Worm (Caenorhabditis elegans) whole organism, young adult: ENCODE results near the gene M110.9.

Source experiments
- B0035.1 ChIP-seq: sonication (generic microtip); optimal IDR thresholded peaks from 2 replicates; lab custom pipeline; 2016; ENCODE audit warnings: missing genetic modification characterization, mild to moderate bottlenecking, missing compliant biosample characterization, missing genotype, missing genetic modification reagents
- C06A6.2 ChIP-seq: fragments of 200-800 bp; sonication (Bioruptor generic); conservative IDR thresholded peaks from 2 replicates; pipeline ENCODE4 v1.3.6; 2022; ENCODE audit warnings: missing genetic modification characterization, missing compliant biosample characterization
- F37B4.10 ChIP-seq: fragments of 200-800 bp; sonication (Bioruptor generic); IDR thresholded peaks from 2 replicates; pipeline ENCODE4 v1.3.6; 2022; ENCODE audit warnings: missing genetic modification characterization, missing compliant biosample characterization
- F39B2.1 ChIP-seq: fragments of 200-800 bp; sonication (Bioruptor generic); IDR thresholded peaks from 2 replicates; pipeline ENCODE4 v1.3.6; 2022; ENCODE audit warnings: missing genetic modification reagents, missing genetic modification characterization, missing compliant biosample characterization
- F57C9.4 ChIP-seq: sonication (generic microtip); optimal IDR thresholded peaks from 2 replicates; lab custom pipeline; 2017; ENCODE audit warnings: mild to moderate bottlenecking, missing genetic modification characterization, missing compliant biosample characterization
- Y56A3A.18 ChIP-seq: fragments of 200-800 bp; sonication (Bioruptor generic); IDR thresholded peaks from 2 replicates; pipeline ENCODE4 v1.3.6; 2022; ENCODE audit warnings: missing genetic modification reagents, missing genetic modification characterization, missing compliant biosample characterization
- Y95B8A.8 ChIP-seq: fragments of 200-800 bp; sonication (Bioruptor generic); IDR thresholded peaks from 2 replicates; pipeline ENCODE4 v1.3.6; 2022; ENCODE audit warnings: missing genetic modification reagents, missing genetic modification characterization, missing compliant biosample characterization
- akir-1 ChIP-seq: fragments of 200-800 bp; sonication (Bioruptor generic); optimal IDR thresholded peaks from 2 replicates; lab custom pipeline; 2018; ENCODE audit warnings: mild to moderate bottlenecking, missing genetic modification characterization, moderate library complexity, missing compliant biosample characterization
- atf-7 ChIP-seq: sonication (generic microtip); optimal IDR thresholded peaks from 2 replicates; lab custom pipeline; 2017; ENCODE audit warnings: mild to moderate bottlenecking, missing genetic modification characterization, missing compliant biosample characterization
- athp-1 ChIP-seq: sonication (generic microtip); optimal IDR thresholded peaks from 2 replicates; lab custom pipeline; 2017; ENCODE audit warnings: mild to moderate bottlenecking, missing genetic modification characterization, missing compliant biosample characterization
- attf-6 ChIP-seq: fragments of 200-800 bp; sonication (Bioruptor generic); IDR thresholded peaks from 2 replicates; pipeline ENCODE4 v1.3.6; 2022; ENCODE audit warnings: missing genetic modification reagents, missing genetic modification characterization, missing compliant biosample characterization
- ceh-40 ChIP-seq: fragments of 200-800 bp; sonication (Bioruptor generic); IDR thresholded peaks from 2 replicates; pipeline ENCODE4 v1.3.6; 2022; ENCODE audit warnings: missing genetic modification characterization, missing compliant biosample characterization
- ceh-79 ChIP-seq: sonication (generic microtip); optimal IDR thresholded peaks from 2 replicates; lab custom pipeline; 2017; ENCODE audit warnings: mild to moderate bottlenecking, missing genetic modification characterization, missing compliant biosample characterization
- ceh-91 ChIP-seq: fragments of 200-800 bp; sonication (Bioruptor generic); IDR thresholded peaks from 2 replicates; pipeline ENCODE4 v1.3.6; 2022; ENCODE audit warnings: missing genetic modification reagents, missing genetic modification characterization, missing compliant biosample characterization
- dox-1 ChIP-seq: fragments of 200-800 bp; sonication (Bioruptor generic); IDR thresholded peaks from 2 replicates; pipeline ENCODE4 v1.3.6; 2022; ENCODE audit warnings: missing genetic modification reagents, missing genetic modification characterization, missing compliant biosample characterization
- dpff-1 ChIP-seq: sonication (generic microtip); optimal IDR thresholded peaks from 2 replicates; lab custom pipeline; 2017; ENCODE audit warnings: mild to moderate bottlenecking, missing genetic modification characterization, missing compliant biosample characterization
- efl-1 ChIP-seq: fragments of 150-350 bp; optimal IDR thresholded peaks from 2 replicates; lab custom pipeline; 2014; ENCODE audit warnings: missing biosample characterization, missing genetic modification reagents, missing genetic modification characterization
- egrh-3 ChIP-seq: fragments of 200-800 bp; sonication (Bioruptor generic); IDR thresholded peaks from 2 replicates; pipeline ENCODE4 v1.3.6; 2022; ENCODE audit warnings: missing genetic modification reagents, missing genetic modification characterization, missing compliant biosample characterization
- him-1 ChIP-seq: sonication (generic microtip); optimal IDR thresholded peaks from 2 replicates; lab custom pipeline; 2016; ENCODE audit warnings: missing genotype, missing genetic modification reagents, missing genetic modification characterization, missing compliant biosample characterization
- hlh-12 ChIP-seq: sonication (generic microtip); optimal IDR thresholded peaks from 2 replicates; lab custom pipeline; 2016; ENCODE audit warnings: missing genetic modification characterization, missing compliant biosample characterization
- hsf-1 ChIP-seq: fragments of 200-800 bp; sonication (Bioruptor generic); IDR thresholded peaks from 2 replicates; pipeline ENCODE4 v1.3.6; 2022; ENCODE audit warnings: missing genetic modification reagents, missing genetic modification characterization, missing compliant biosample characterization
- lin-26 ChIP-seq: fragments of 200-800 bp; sonication (Bioruptor generic); IDR thresholded peaks from 2 replicates; pipeline ENCODE4 v1.3.6; 2022; ENCODE audit warnings: missing genetic modification reagents, missing genetic modification characterization, missing compliant biosample characterization
- lsy-27 ChIP-seq: sonication (generic microtip); optimal IDR thresholded peaks from 2 replicates; lab custom pipeline; 2017; ENCODE audit warnings: missing genetic modification characterization, mild to moderate bottlenecking, missing compliant biosample characterization, antibody characterized with exemption, missing genotype, borderline replicate concordance; ENCODE audit not compliant: insufficient read depth
- madf-3 ChIP-seq: fragments of 200-800 bp; sonication (Bioruptor generic); IDR thresholded peaks from 2 replicates; pipeline ENCODE4 v1.3.6; 2022; ENCODE audit warnings: missing genetic modification reagents, missing genetic modification characterization, missing compliant biosample characterization
- mes-4 ChIP-seq: sonication (generic microtip); optimal IDR thresholded peaks from 2 replicates; lab custom pipeline; 2016; ENCODE audit warnings: missing genotype, missing genetic modification characterization, missing compliant biosample characterization
- nhr-179 ChIP-seq: sonication (generic microtip); optimal IDR thresholded peaks from 2 replicates; lab custom pipeline; 2016; ENCODE audit warnings: mild to moderate bottlenecking, missing genetic modification characterization, missing compliant biosample characterization
- nhr-27 ChIP-seq: fragments of 200-800 bp; sonication (Bioruptor generic); optimal IDR thresholded peaks from 2 replicates; lab custom pipeline; 2018; ENCODE audit warnings: mild to moderate bottlenecking, missing genetic modification characterization, moderate library complexity, missing compliant biosample characterization
- nhr-80 ChIP-seq: sonication (generic microtip); optimal IDR thresholded peaks from 2 replicates; lab custom pipeline; 2016; ENCODE audit warnings: missing genetic modification characterization, missing compliant biosample characterization
- rcor-1 ChIP-seq: fragments of 200-800 bp; sonication (Bioruptor generic); IDR thresholded peaks from 2 replicates; pipeline ENCODE4 v1.3.6; 2022; ENCODE audit warnings: missing genetic modification reagents, missing genetic modification characterization, missing compliant biosample characterization
- rpc-1 ChIP-seq, 2 experiments: fragments of 150-350 bp in 1 of 2; sonication (generic microtip) in 1 of 2; optimal IDR thresholded peaks; 2 replicates each; lab custom pipeline; 2014 to 2018; ENCODE audit warnings: missing biosample characterization in 1 of 2, missing genetic modification characterization in 1 of 2, missing genetic modification reagents in 1 of 2, missing genotype in 1 of 2
- sdz-38 ChIP-seq: sonication (generic microtip); optimal IDR thresholded peaks from 2 replicates; lab custom pipeline; 2016; ENCODE audit warnings: missing genotype, missing genetic modification characterization, missing compliant biosample characterization
- sea-2 ChIP-seq: fragments of 200-800 bp; sonication (Bioruptor generic); IDR thresholded peaks from 2 replicates; pipeline ENCODE4 v1.3.6; 2022; ENCODE audit warnings: missing genetic modification characterization, missing compliant biosample characterization
- somi-1 ChIP-seq: fragments of 200-800 bp; sonication (Bioruptor generic); optimal IDR thresholded peaks from 2 replicates; lab custom pipeline; 2018; ENCODE audit warnings: mild to moderate bottlenecking, missing genetic modification characterization, missing compliant biosample characterization
- tbx-9 ChIP-seq: sonication (generic microtip); optimal IDR thresholded peaks from 2 replicates; lab custom pipeline; 2016; ENCODE audit warnings: borderline replicate concordance, missing genetic modification characterization, inconsistent platforms, missing compliant biosample characterization
- ztf-18 ChIP-seq: sonication (generic microtip); optimal IDR thresholded peaks from 2 replicates; lab custom pipeline; 2016; ENCODE audit warnings: missing genotype, mild to moderate bottlenecking, missing genetic modification characterization, missing compliant biosample characterization
- ztf-25 ChIP-seq: fragments of 200-800 bp; sonication (Bioruptor generic); IDR thresholded peaks from 2 replicates; pipeline ENCODE4 v1.3.6; 2022; ENCODE audit warnings: missing genetic modification reagents, missing genetic modification characterization, missing compliant biosample characterization
- ztf-26 ChIP-seq: sonication (generic microtip); optimal IDR thresholded peaks from 2 replicates; lab custom pipeline; 2017; ENCODE audit warnings: missing genetic modification characterization, missing compliant biosample characterization
- ztf-3 ChIP-seq: fragments of 200-800 bp; sonication (Bioruptor generic); optimal IDR thresholded peaks from 2 replicates; lab custom pipeline; 2018; ENCODE audit warnings: mild to moderate bottlenecking, missing genetic modification characterization, missing compliant biosample characterization

The M110.9 gene

DNA sequence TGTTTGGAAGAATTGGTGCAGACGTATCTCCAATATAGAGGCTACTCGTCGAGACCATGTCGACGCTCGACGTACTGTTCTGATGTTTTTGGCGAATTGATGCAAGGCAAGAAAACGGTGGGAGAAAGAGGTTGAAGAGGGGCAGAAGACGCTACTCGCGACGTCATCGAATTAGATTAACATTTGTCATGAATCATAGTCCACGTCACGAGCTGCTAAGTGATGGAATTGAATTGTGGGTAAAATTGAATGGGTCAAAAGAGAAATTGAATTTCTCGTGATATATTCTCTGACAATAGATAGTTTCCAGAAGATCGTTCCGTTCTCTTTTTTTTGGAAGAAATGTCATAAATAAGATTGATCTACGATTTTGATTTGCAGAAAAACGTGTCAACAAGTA, 28.6 kb downstream of the M110.9 start:
- TF ChIP-seq B0035.1: no peak
- TF ChIP-seq efl-1: no peak
- TF ChIP-seq sdz-38: no peak
- no peak for TF ChIP-seq ceh-91 (GFP tag; lab: Robert Waterston, UW)
- no peak for TF ChIP-seq nhr-27
- no peak for TF ChIP-seq Y56A3A.18 (GFP tag; lab: Robert Waterston, UW)
- no peak for TF ChIP-seq dpff-1
- TF ChIP-seq sea-2 (GFP tag; lab: Robert Waterston, UW): no peak
- TF ChIP-seq hlh-12 (tag; lab: Kevin White, UChicago): no peak
- peak; percentile 66 for TF ChIP-seq ztf-26 (tag; lab: Kevin White, UChicago)
- TF ChIP-seq Y95B8A.8 (GFP tag; lab: Robert Waterston, UW): no peak
- no peak for TF ChIP-seq ceh-40 (GFP tag; lab: Robert Waterston, UW)
- TF ChIP-seq tbx-9 (tag; lab: Kevin White, UChicago): no peak
- TF ChIP-seq madf-3 (GFP tag; lab: Robert Waterston, UW): no peak
- TF ChIP-seq attf-6 (GFP tag; lab: Robert Waterston, UW): no peak
- TF ChIP-seq lsy-27: no peak
- no peak for TF ChIP-seq ceh-79
- no peak for TF ChIP-seq akir-1 (GFP tag; lab: Kevin White, UChicago)
- 0 out of 2 replicates have a peak, but pooled peaks have one; percentile 17 for TF ChIP-seq C06A6.2
- TF ChIP-seq somi-1 (GFP tag; lab: Kevin White, UChicago): peak; percentile 52
- no peak for TF ChIP-seq egrh-3 (GFP tag; lab: Robert Waterston, UW)
- no peak for TF ChIP-seq ztf-3 (GFP tag; lab: Kevin White, UChicago)
- TF ChIP-seq rpc-1 (optimal IDR thresholded peaks at IDR 0.05; lab: Kevin White, UChicago): no peak
- TF ChIP-seq rpc-1 (tag; optimal IDR thresholded peaks at IDR 0.05; lab: Kevin White, UChicago): no peak
- TF ChIP-seq athp-1 (tag; lab: Kevin White, UChicago): no peak
- no peak for TF ChIP-seq nhr-179 (tag; lab: Kevin White, UChicago)
- no peak for TF ChIP-seq ztf-18 (tag; lab: Kevin White, UChicago)
- 0 out of 2 replicates have a peak, but pooled peaks have one; percentile 53 for TF ChIP-seq hsf-1 (GFP tag; lab: Robert Waterston, UW)
- TF ChIP-seq lin-26 (GFP tag; lab: Robert Waterston, UW): peak; percentile 28; the same call in 1 of the 2 replicates
- no peak for TF ChIP-seq F39B2.1 (GFP tag; lab: Robert Waterston, UW)
- no peak for TF ChIP-seq mes-4 (tag; lab: Kevin White, UChicago)

DNA sequence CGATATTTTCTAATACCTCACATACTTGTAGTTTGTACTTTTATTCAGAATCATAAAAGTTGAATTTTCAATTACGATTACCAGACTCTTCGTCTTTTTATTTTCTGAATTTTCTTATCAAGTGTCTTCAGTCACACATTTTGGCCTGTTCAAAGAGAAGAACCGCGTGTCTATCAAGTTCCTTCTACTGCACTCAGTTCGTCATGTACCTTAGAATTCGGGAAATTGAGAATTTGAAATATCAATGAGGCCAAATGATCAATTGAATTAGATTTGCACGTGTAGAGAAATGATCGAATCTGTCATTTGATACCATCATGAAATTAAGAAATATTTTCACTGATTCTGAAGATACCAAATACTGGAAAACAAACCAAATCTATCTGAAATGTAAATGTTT, 32.5 kb downstream of the M110.9 start:
- TF ChIP-seq ztf-26 (tag; lab: Kevin White, UChicago) (peak; percentile 30), nhr-80 (peak; percentile 47), F57C9.4 (tag; lab: Kevin White, UChicago) (no peak)

- TF ChIP-seq rcor-1 (GFP tag; lab: Robert Waterston, UW) (no peak), F37B4.10 (GFP tag; lab: Robert Waterston, UW) (no peak)
Observed at ce11 chrII:8264619-8265018, 33.5 kb downstream of the M110.9 start, which contains the start of gene srdh-1. Gene srdh-1, plus strand, starts transcription at chrII:8264661.

DNA sequence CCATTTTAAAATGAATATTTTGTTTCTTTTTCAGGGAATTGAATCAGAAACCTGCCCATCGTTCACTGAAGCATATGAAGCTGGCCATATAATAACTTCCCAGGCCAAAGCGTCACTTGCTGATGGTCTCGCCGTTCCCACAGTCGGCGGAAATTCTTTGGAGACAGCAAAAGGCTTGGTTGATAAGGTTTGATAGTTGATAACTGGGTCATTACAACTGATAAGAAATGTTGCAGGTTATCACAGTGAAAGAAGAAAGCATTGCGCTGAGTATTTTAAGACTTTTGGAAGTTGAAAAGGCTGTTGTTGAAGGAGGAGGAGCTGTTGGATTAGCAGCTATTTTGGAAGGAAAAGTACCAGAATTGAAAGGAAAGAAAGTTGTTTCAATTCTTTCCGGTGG, 35.5 kb downstream of the M110.9 start:
- TF ChIP-seq ztf-25 (GFP tag; lab: Robert Waterston, UW) (no peak), nhr-80 (peak; percentile 79), atf-7 (tag; lab: Kevin White, UChicago) (no peak), him-1 (no peak), dox-1 (GFP tag; lab: Robert Waterston, UW) (peak; percentile 44; the same call in 1 of the 2 replicates)
- TF ChIP-seq, all 124 proteins: peak for 2
